Worm (Caenorhabditis elegans): Measurements from ENCODE around the gene F36D4.5.

F36D4.5 gene

DNA sequence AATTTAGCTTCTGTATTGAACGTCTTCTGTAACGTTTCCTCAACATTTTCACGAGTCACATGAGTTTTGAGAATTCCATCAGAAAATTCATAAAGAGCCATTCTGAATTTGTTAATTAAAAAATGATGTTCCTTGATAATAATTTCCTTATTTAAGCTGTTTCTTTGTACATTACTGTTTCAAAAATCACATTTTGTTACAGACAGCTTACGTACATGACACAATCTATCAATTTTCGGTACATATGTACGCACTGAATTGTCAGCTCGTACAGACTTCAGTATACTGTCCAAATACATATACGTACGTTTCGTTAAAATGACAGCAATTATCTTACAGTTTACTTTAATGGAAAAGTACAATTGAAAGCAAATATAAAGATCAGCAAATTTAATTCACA lies 49.2 kb downstream of the F36D4.5 start, which contains the start of gene E02C12.19:
E02C12.19 (minus strand) TSS at position 101 of the 400 bp plus-strand sequence.
- no peak for TF ChIP-seq unc-62 (GFP tag; optimal IDR thresholded peaks at IDR 0.05)

DNA sequence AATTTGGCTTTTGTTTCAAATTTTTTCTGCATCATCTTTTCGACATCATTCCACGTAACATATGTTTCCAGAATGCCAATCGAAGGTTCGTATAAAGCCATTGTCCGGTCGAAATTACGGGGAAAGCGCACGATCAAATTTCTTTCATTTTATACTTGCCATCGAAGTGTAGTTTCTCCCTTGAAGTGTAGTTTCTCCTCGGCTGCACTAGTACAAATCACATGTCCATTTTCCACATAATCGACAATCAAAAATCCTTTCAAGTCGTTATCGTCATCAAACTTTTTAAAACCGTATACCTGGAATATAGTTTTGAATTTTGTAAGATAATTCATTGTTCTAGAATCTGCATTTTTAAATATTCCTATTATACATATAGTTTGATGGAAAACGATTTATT lies 50.2 kb downstream of the F36D4.5 start, which contains the start of gene E02C12.9:
E02C12.9 (minus strand) TSS at position 101 of the 400 bp plus-strand sequence.
- TF ChIP-seq unc-62 (GFP tag; optimal IDR thresholded peaks at IDR 0.05) = no peak

DNA sequence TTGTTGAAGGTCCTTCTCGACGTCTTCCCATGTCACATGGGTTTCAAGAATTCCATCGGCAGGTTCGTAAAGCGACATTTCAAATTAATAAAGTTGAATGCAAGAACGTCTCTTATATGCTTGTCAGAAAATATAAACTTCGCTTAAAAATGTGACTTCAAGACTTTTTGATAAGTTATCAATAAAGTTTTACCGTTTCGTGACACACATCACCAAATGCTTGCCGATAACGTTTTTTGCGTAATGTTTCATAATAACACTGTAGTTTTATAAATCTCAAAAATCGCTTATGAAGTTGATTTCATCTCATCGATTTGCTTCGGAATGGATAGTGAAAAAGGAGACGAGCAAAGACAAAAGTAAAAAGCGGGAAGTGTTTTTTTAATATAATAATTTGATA lies 52.1 kb downstream of the F36D4.5 start, which contains the start of gene E02C12.8:
E02C12.8 (minus strand) TSS at position 141 of the 400 bp plus-strand sequence.
- no peak for TF ChIP-seq unc-62 (GFP tag; optimal IDR thresholded peaks at IDR 0.05)

DNA sequence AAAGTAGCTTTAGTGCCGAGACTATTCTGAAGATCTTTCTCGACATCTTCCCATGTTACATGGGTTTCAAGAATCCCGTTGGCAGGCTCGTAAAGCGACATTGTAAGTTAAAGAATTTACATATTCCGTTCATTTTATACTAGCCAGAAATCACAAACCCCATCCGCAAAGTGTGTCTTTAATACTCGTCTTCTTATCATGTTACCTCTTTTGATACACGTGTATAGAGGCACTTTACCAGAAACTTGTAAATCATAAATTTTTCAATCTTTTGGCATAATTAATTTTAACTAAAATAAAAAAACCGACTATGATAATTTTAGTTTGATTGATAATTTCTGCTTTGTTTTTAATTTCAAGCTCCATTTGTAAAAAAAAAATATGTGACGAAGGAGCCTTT lies 54.6 kb downstream of the F36D4.5 start, which contains the start of gene E02C12.6:
E02C12.6 (minus strand) TSS at position 101 of the 400 bp plus-strand sequence.
- no peak for TF ChIP-seq unc-62 (GFP tag; optimal IDR thresholded peaks at IDR 0.05)
